Fruit fly (Drosophila melanogaster) whole organism, embryonic: ENCODE measurements around the gene CG13126.

Source experiments
- Ada2b ChIP-seq: fragments of 200-800 bp; sonication (Bioruptor generic); IDR thresholded peaks from 2 replicates; pipeline ENCODE4 v1.3.6; 2022; ENCODE audit warnings: missing biosample characterization, missing genetic modification characterization
- BEAF-32 ChIP-seq: fragments of 200-800 bp; sonication (Bioruptor generic); optimal IDR thresholded peaks from 3 replicates; lab custom pipeline; 2017; ENCODE audit warnings: missing biosample characterization, missing genetic modification characterization, mild to moderate bottlenecking, moderate library complexity, missing genetic modification reagents
- Blimp-1 ChIP-seq: fragments of 200-800 bp; sonication (Bioruptor generic); optimal IDR thresholded peaks from 3 replicates; lab custom pipeline; 2018; ENCODE audit warnings: missing biosample characterization, missing genetic modification characterization, mild to moderate bottlenecking, moderate library complexity, missing genetic modification reagents
- CG10209 ChIP-seq: fragments of 200-800 bp; sonication (Bioruptor generic); optimal IDR thresholded peaks from 3 replicates; lab custom pipeline; 2017; ENCODE audit warnings: missing biosample characterization, mild to moderate bottlenecking, missing genetic modification characterization, missing genetic modification reagents
- CG11398 ChIP-seq: fragments of 200-800 bp; sonication (Bioruptor generic); optimal IDR thresholded peaks from 2 replicates; lab custom pipeline; 2016; ENCODE audit warnings: missing biosample characterization, missing genetic modification characterization
- CG11560 ChIP-seq: fragments of 200-800 bp; sonication (Bioruptor generic); IDR thresholded peaks from 3 replicates; pipeline ENCODE4 v1.3.6; 2022; ENCODE audit warnings: missing biosample characterization, missing genetic modification characterization
- CG1233 ChIP-seq: fragments of 200-800 bp; sonication (Bioruptor generic); optimal IDR thresholded peaks from 4 replicates; lab custom pipeline; 2018; ENCODE audit warnings: missing biosample characterization, mild to moderate bottlenecking, missing genetic modification characterization
- CG13296 ChIP-seq: fragments of 200-800 bp; sonication (Bioruptor generic); optimal IDR thresholded peaks from 3 replicates; lab custom pipeline; 2018; ENCODE audit warnings: missing biosample characterization, mild to moderate bottlenecking, missing genetic modification characterization
- CG15696 ChIP-seq: fragments of 200-800 bp; sonication (Bioruptor generic); optimal IDR thresholded peaks from 2 replicates; lab custom pipeline; 2019; ENCODE audit warnings: missing biosample characterization, mild to moderate bottlenecking, missing genetic modification characterization, moderate library complexity
- CG17802 ChIP-seq: fragments of 200-800 bp; sonication (Bioruptor generic); optimal IDR thresholded peaks from 2 replicates; lab custom pipeline; 2018; ENCODE audit warnings: missing biosample characterization, mild to moderate bottlenecking, missing genetic modification characterization, moderate library complexity
- CG18011 ChIP-seq: fragments of 200-800 bp; sonication (Bioruptor generic); optimal IDR thresholded peaks from 2 replicates; lab custom pipeline; 2017; ENCODE audit warnings: missing biosample characterization, missing genetic modification characterization, mild to moderate bottlenecking, moderate library complexity, missing genotype
- CG18764 ChIP-seq: fragments of 200-800 bp; sonication (Bioruptor generic); optimal IDR thresholded peaks from 3 replicates; lab custom pipeline; 2016; ENCODE audit warnings: missing biosample characterization, missing genetic modification characterization
- CG2678 ChIP-seq: fragments of 200-800 bp; sonication (Bioruptor generic); optimal IDR thresholded peaks from 3 replicates; lab custom pipeline; 2019; ENCODE audit warnings: missing biosample characterization, mild to moderate bottlenecking, missing genetic modification characterization, moderate library complexity
- CG42726 ChIP-seq: fragments of 200-800 bp; sonication (Bioruptor generic); IDR thresholded peaks from 2 replicates; pipeline ENCODE4 v1.3.6; 2022; ENCODE audit warnings: missing biosample characterization, missing genetic modification characterization; ENCODE audit not compliant: partially characterized antibody
- CG4282 ChIP-seq: fragments of 200-800 bp; sonication (Bioruptor generic); optimal IDR thresholded peaks from 2 replicates; lab custom pipeline; 2016; ENCODE audit warnings: missing biosample characterization, missing genetic modification characterization
- CG4730 ChIP-seq: fragments of 200-800 bp; sonication (Bioruptor generic); IDR thresholded peaks from 2 replicates; pipeline ENCODE4 v1.3.6; 2022; ENCODE audit warnings: missing biosample characterization, missing genetic modification characterization
- CG5953 ChIP-seq: fragments of 200-800 bp; sonication (Bioruptor generic); IDR thresholded peaks from 2 replicates; pipeline ENCODE4 v1.3.6; 2022; ENCODE audit warnings: missing biosample characterization, missing genetic modification characterization
- CG7271 ChIP-seq: fragments of 200-800 bp; sonication (Bioruptor generic); optimal IDR thresholded peaks from 2 replicates; lab custom pipeline; 2018; ENCODE audit warnings: missing biosample characterization, mild to moderate bottlenecking, missing genetic modification characterization, moderate library complexity
- CG9817 ChIP-seq: fragments of 200-800 bp; sonication (Bioruptor generic); optimal IDR thresholded peaks from 2 replicates; lab custom pipeline; 2018; ENCODE audit warnings: missing biosample characterization, mild to moderate bottlenecking, missing genetic modification characterization, moderate library complexity
- CkIIα-i1 ChIP-seq: fragments of 200-800 bp; sonication (Bioruptor generic); IDR thresholded peaks from 2 replicates; pipeline ENCODE4 v1.3.6; 2022; ENCODE audit warnings: missing biosample characterization, missing genetic modification characterization
- D19B ChIP-seq: fragments of 200-800 bp; sonication (Bioruptor generic); optimal IDR thresholded peaks from 2 replicates; lab custom pipeline; 2017; ENCODE audit warnings: missing biosample characterization, mild to moderate bottlenecking, missing genetic modification characterization
- Dfd ChIP-seq, 2 experiments: fragments of >200 bp; optimal IDR thresholded peaks; 2 replicates each; lab custom pipeline; 2017; ENCODE audit warnings: missing biosample characterization in 2 of 2, missing genetic modification characterization in 2 of 2
- Dref ChIP-seq: fragments of 200-800 bp; sonication (Bioruptor generic); IDR thresholded peaks from 2 replicates; pipeline ENCODE4 v1.3.6; 2022; ENCODE audit warnings: missing biosample characterization, missing genetic modification characterization
- E2f2 ChIP-seq: fragments of 200-800 bp; sonication (Bioruptor generic); IDR thresholded peaks from 2 replicates; pipeline ENCODE4 v1.3.6; 2022; ENCODE audit warnings: missing biosample characterization, missing genetic modification characterization
- Ets65A ChIP-seq: fragments of 200-800 bp; sonication (Bioruptor generic); peaks from one replicate; lab custom pipeline; 2016; ENCODE audit warnings: missing biosample characterization, missing genetic modification characterization
- Hand ChIP-seq: fragments of 200-800 bp; sonication (Bioruptor generic); optimal IDR thresholded peaks from 2 replicates; lab custom pipeline; 2017; ENCODE audit warnings: mild to moderate bottlenecking, missing biosample characterization, missing genetic modification reagents, missing genetic modification characterization
- Med ChIP-seq: fragments of 200-800 bp; sonication (Bioruptor generic); peaks from one replicate; lab custom pipeline; 2016; ENCODE audit warnings: missing biosample characterization, missing genetic modification characterization, mild to moderate bottlenecking, inconsistent platforms, moderate library complexity
- Meics ChIP-seq: fragments of 200-800 bp; sonication (Bioruptor generic); optimal IDR thresholded peaks from 2 replicates; lab custom pipeline; 2017; ENCODE audit warnings: missing biosample characterization, mild to moderate bottlenecking, missing genetic modification characterization
- Xrp1 ChIP-seq: fragments of 200-800 bp; sonication (Bioruptor generic); IDR thresholded peaks from 2 replicates; pipeline ENCODE4 v1.3.6; 2022; ENCODE audit warnings: missing biosample characterization, missing genetic modification characterization
- bsh ChIP-seq, 2 experiments: fragments of 200-800 bp; sonication (Bioruptor generic); optimal IDR thresholded peaks; 2 replicates each; lab custom pipeline; 2017 to 2018; ENCODE audit warnings: mild to moderate bottlenecking in 2 of 2, missing biosample characterization in 2 of 2, missing genetic modification characterization in 2 of 2, moderate library complexity in 1 of 2
- corto ChIP-seq: fragments of 200-800 bp; sonication (Bioruptor generic); optimal IDR thresholded peaks from 2 replicates; lab custom pipeline; 2016; ENCODE audit warnings: missing biosample characterization, mild to moderate bottlenecking, missing genetic modification characterization, moderate library complexity
- crp ChIP-seq, 2 experiments: fragments of 200-800 bp; sonication (Bioruptor generic); optimal IDR thresholded peaks; 2 replicates in 1 of 2; 3 replicates in 1 of 2; lab custom pipeline; 2017; ENCODE audit warnings: missing biosample characterization in 2 of 2, missing genetic modification characterization in 2 of 2, mild to moderate bottlenecking in 1 of 2, moderate library complexity in 1 of 2
- dpn ChIP-seq, 2 experiments: fragments of 200-800 bp; sonication (Bioruptor generic); optimal IDR thresholded peaks; 3 replicates each; lab custom pipeline; 2016; ENCODE audit warnings: missing biosample characterization in 2 of 2, missing genetic modification characterization in 2 of 2
- ems ChIP-seq: fragments of 200-800 bp; sonication (Bioruptor generic); optimal IDR thresholded peaks from 3 replicates; lab custom pipeline; 2016; ENCODE audit warnings: missing biosample characterization, missing genetic modification characterization
- eve ChIP-seq, 2 experiments: fragments of >200 bp; optimal IDR thresholded peaks; 2 replicates each; lab custom pipeline; 2017; ENCODE audit warnings: missing biosample characterization in 2 of 2, missing genetic modification characterization in 2 of 2
- fu2 ChIP-seq: fragments of 200-800 bp; sonication (Bioruptor generic); optimal IDR thresholded peaks from 2 replicates; lab custom pipeline; 2016; ENCODE audit warnings: missing biosample characterization, missing genetic modification characterization
- gro ChIP-seq: fragments of 200-800 bp; sonication (Bioruptor generic); optimal IDR thresholded peaks from 2 replicates; lab custom pipeline; 2016; ENCODE audit warnings: missing biosample characterization, missing genetic modification characterization
- ham ChIP-seq: fragments of 200-800 bp; sonication (Bioruptor generic); IDR thresholded peaks from 2 replicates; pipeline ENCODE4 v1.3.6; 2022; ENCODE audit warnings: missing biosample characterization, missing genetic modification characterization
- jing ChIP-seq: fragments of 200-800 bp; sonication (Bioruptor generic); optimal IDR thresholded peaks from 2 replicates; lab custom pipeline; 2018; ENCODE audit warnings: missing biosample characterization, mild to moderate bottlenecking, missing genetic modification characterization
- mirr ChIP-seq: fragments of 200-800 bp; sonication (Bioruptor generic); optimal IDR thresholded peaks from 3 replicates; lab custom pipeline; 2018; ENCODE audit warnings: missing biosample characterization, mild to moderate bottlenecking, missing genetic modification characterization
- nerfin-2 ChIP-seq: fragments of 200-800 bp; sonication (Bioruptor generic); IDR thresholded peaks from 2 replicates; pipeline ENCODE4 v1.3.6; 2022; ENCODE audit warnings: missing biosample characterization, missing genetic modification characterization; ENCODE audit not compliant: partially characterized antibody
- sd ChIP-seq: fragments of 200-800 bp; sonication (Bioruptor generic); optimal IDR thresholded peaks from 3 replicates; lab custom pipeline; 2018; ENCODE audit warnings: missing biosample characterization, mild to moderate bottlenecking, missing genetic modification characterization, moderate library complexity
- sqz ChIP-seq: fragments of 200-800 bp; sonication (Bioruptor generic); optimal IDR thresholded peaks from 3 replicates; lab custom pipeline; 2018; ENCODE audit warnings: missing biosample characterization, mild to moderate bottlenecking, missing genetic modification characterization
- sug ChIP-seq: fragments of 200-800 bp; optimal IDR thresholded peaks from 2 replicates; lab custom pipeline; 2019; ENCODE audit warnings: missing biosample characterization, mild to moderate bottlenecking, missing genetic modification characterization, moderate library complexity
- tgo ChIP-seq: fragments of 200-800 bp; sonication (Bioruptor generic); IDR thresholded peaks from 3 replicates; pipeline ENCODE4 v1.3.6; 2022; ENCODE audit warnings: missing biosample characterization, missing genetic modification characterization
- wdn ChIP-seq: fragments of 200-800 bp; sonication (Bioruptor generic); IDR thresholded peaks from 2 replicates; pipeline ENCODE4 v1.3.6; 2022; ENCODE audit warnings: missing biosample characterization, missing genetic modification characterization

CG13126 gene

DNA sequence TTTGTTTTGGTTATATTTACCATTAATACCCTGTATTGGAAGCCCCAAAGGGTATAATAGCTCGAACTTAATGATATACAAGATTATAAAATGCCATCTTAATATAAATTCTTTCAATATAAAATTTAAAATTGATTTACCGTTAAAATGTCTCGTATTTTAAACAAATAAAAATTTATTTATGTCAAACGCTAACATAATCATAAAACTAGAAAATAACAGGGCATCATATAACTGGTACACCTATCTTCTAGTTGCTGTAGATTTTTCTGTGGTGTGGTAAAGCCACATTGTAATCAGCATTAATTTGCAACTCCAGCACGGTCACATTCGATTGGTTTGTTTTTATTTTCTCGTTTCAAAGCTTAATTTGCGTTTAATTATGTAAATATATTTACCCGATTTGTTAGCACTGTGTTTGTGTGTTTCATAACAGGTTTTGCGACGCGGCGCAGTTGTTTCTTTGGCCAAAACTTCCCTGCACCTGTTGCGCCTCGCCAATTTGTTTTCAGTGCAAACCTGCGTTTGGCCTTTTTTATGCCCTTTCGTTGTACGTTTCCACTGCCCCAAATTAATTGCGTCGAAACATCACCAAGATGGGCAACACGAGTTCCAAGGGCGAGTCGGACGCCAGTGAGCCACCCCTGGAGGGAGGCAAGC is 3.1 kb upstream of the CG13126 start, which contains the start of the genes CG4658 and CG5846 (continued):
- TF ChIP-seq CG4282 (peak; percentile 41), Meics (peak; percentile 92), Xrp1 (GFP tag; lab: Robert Waterston, UW) (peak; percentile 98), CkIIα-i1 (GFP tag; lab: Robert Waterston, UW) (no peak; the same call in 1 of the 2 replicates), CG5953 (peak; percentile 86), Ada2b (GFP tag; lab: Robert Waterston, UW) (peak; percentile 93), BEAF-32 (GFP tag; lab: Kevin White, UChicago) (peak; percentile 19), eve (GFP tag; optimal IDR thresholded peaks at IDR 0.05; lab: Kevin White, UChicago) (no peak), CG9817 (tag; lab: Kevin White, UChicago) (peak; percentile 88), CG42726 (no peak), Dfd (GFP tag; optimal IDR thresholded peaks at IDR 0.05; lab: Kevin White, UChicago) (no peak), CG18764 (GFP tag; lab: Kevin White, UChicago) (peak; percentile 93), crp (GFP tag; optimal IDR thresholded peaks at IDR 0.05; lab: Kevin White, UChicago) (peak in 1 of 2 experiments; percentile 60), E2f2 (GFP tag; lab: Robert Waterston, UW) (peak; percentile 81), CG15696 (tag; lab: Kevin White, UChicago) (peak; percentile 89), sqz (GFP tag; lab: Kevin White, UChicago) (peak; percentile 79), tgo (GFP tag; lab: Robert Waterston, UW) (peak; percentile 98), jing (GFP tag; lab: Kevin White, UChicago) (no peak), ems (GFP tag; lab: Kevin White, UChicago) (peak; percentile 80), CG7271 (tag; lab: Kevin White, UChicago) (peak; percentile 94), wdn (GFP tag; lab: Robert Waterston, UW) (peak; percentile 87), CG11398 (peak; percentile 78), nerfin-2 (no peak), CG4730 (GFP tag; lab: Robert Waterston, UW) (peak; percentile 92)

DNA sequence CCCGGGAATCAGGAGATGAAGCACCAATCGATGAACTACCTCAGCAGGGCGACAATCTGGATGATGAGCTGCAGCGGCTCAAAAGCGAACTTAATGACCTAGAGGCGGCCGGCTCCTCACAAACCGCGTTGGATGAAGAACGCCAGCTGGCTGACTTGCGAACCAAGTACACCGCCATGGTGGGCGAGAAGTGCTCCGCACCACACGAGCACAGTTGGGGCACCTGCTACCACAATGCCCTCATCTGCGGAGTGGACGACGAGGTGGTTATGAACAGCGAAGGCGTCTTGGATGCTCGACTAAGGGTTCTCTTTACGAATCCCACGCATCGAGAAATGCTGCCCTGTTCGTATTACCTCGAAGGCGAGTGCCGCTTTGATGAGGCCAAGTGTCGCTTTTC is 715 bp upstream of the CG13126 start:
- TF ChIP-seq CG10209 (GFP tag; lab: Kevin White, UChicago) (no peak), fu2 (GFP tag; lab: Kevin White, UChicago) (no peak), gro (GFP tag; lab: Kevin White, UChicago) (no peak), dpn (GFP tag; optimal IDR thresholded peaks at IDR 0.05; lab: Kevin White, UChicago) (no peak), ham (GFP tag; lab: Robert Waterston, UW) (no peak), Med (GFP tag; lab: Kevin White, UChicago) (peak; percentile 55), Blimp-1 (GFP tag; lab: Kevin White, UChicago) (no peak), CG1233 (GFP tag; lab: Kevin White, UChicago) (no peak), Dref (0 out of 2 replicates have a peak, but pooled peaks have one; percentile 28), Ets65A (GFP tag; lab: Kevin White, UChicago) (peak; percentile 60)

DNA sequence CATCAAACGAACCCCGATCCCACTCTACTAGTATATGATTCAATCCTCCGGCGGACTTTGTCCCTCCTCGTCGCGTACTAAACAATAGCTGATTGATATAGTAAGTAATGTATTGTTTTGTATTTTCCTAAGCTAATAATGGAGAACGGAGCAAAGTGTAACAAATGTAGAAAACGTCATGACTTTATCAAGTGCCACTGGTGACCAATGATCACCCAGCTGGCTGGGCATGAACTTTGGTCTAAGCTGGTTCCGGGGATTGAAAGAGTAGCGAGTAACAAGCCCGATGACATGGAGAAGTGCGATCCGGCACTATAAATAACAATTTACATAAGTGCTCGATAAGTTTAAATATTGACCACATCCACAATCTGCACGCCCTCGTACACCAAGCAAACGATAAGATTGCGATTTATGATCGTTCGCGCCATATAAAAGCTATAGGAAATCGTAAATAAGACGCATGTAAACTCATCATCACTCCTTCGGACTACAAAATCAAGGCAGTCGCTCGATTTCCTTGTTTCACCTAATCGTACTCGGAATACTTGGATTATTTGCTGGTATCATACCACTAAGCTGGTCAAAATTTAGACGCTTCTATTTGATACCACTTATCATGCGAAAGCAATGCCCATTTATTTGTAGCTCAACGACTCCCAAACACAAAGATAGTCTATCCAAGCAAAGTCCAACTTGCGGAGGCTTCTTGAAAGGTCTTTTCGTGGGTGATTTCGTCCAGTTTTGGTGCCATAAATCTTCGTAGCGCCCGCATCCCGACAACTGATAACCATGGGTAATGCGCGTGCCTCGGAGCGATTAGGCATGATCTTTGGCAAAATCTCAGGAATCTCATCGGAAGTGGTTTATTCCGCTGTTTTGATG is 4.6 kb downstream of the CG13126 start:
- TF ChIP-seq corto (GFP tag; lab: Kevin White, UChicago) (peak; percentile 58), CG13296 (GFP tag; lab: Kevin White, UChicago) (peak; percentile 29), sug (peak; percentile 65), bsh (GFP tag; optimal IDR thresholded peaks at IDR 0.05; lab: Kevin White, UChicago) (peak in 1 of 2 experiments; percentile 50), Med (GFP tag; lab: Kevin White, UChicago) (peak; percentile 36), tgo (GFP tag; lab: Robert Waterston, UW) (no peak), CG18011 (GFP tag; lab: Kevin White, UChicago) (peak; percentile 56), CG17802 (tag; lab: Kevin White, UChicago) (no peak), Hand (GFP tag; lab: Kevin White, UChicago) (no peak), CG2678 (tag; lab: Kevin White, UChicago) (peak; percentile 3), D19B (GFP tag; lab: Kevin White, UChicago) (no peak), sd (tag; lab: Kevin White, UChicago) (peak; percentile 56), mirr (GFP tag; lab: Kevin White, UChicago) (peak; percentile 55), CG11560 (tag; lab: Robert Waterston, UW) (no peak)
